Worm (Caenorhabditis elegans): Measurements from ENCODE around the gene ZC449.4.

The ZC449.4 gene

ce11 chrX:5075538-5075937 is 41.8 kb upstream of the ZC449.4 start:
- TF ChIP-seq blmp-1 (tag; optimal IDR thresholded peaks at IDR 0.05; ENCODE audit: insufficient read depth): peak; percentile 73
- TF ChIP-seq nhr-25 (tag; optimal IDR thresholded peaks at IDR 0.05): peak; percentile 71
- TF ChIP-seq sma-9 (GFP tag; optimal IDR thresholded peaks at IDR 0.05): no peak
- TF ChIP-seq sma-9 (tag; optimal IDR thresholded peaks at IDR 0.05): no peak

- TF ChIP-seq egl-27 (tag; optimal IDR thresholded peaks at IDR 0.05) (no peak), lin-13 (GFP tag; optimal IDR thresholded peaks at IDR 0.05) (no peak), nhr-25 (tag; optimal IDR thresholded peaks at IDR 0.05) (peak; percentile 19)
These were observed 40.1 kb upstream of the ZC449.4 start for ce11 chrX:5073895-5074294.

DNA sequence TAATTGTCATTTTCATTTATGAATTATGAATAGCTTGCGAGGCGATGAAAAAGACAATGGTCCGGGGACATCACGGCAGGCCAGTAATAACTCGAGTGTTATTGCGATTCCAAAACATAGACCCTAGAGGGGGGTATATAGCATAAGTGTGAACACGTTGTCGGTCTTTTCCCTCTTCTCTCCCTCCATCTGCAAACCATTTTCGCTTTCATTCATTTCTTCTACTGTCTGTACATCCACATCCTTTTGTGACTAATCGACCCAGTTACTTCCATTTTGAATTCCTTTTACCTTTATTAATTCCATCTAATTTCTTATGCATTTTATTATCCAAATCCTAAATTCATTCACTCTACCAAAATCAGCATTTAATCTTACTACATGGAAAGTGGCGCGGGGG is 37.3 kb upstream of the ZC449.4 start:
- TF ChIP-seq blmp-1 (tag; optimal IDR thresholded peaks at IDR 0.05; ENCODE audit: insufficient read depth) (peak; percentile 73), C34F6.9 (tag; optimal IDR thresholded peaks at IDR 0.05) (no peak)

- TF ChIP-seq aly-2 (tag; optimal IDR thresholded peaks at IDR 0.05) (no peak), nhr-129 (tag; optimal IDR thresholded peaks at IDR 0.05) (no peak), mbf-1 (tag; optimal IDR thresholded peaks at IDR 0.05) (no peak), sma-3 (GFP tag; optimal IDR thresholded peaks at IDR 0.05) (no peak), ztf-11 (tag; optimal IDR thresholded peaks at IDR 0.05) (no peak), ZK546.5 (tag; optimal IDR thresholded peaks at IDR 0.05) (no peak), egl-27 (tag; optimal IDR thresholded peaks at IDR 0.05) (no peak), lin-11 (tag; optimal IDR thresholded peaks at IDR 0.05) (no peak)
These were observed 34.0 kb upstream of the ZC449.4 start, which contains the start of gene clc-7 for ce11 chrX:5067796-5068195. Gene clc-7, plus strand, starts transcription at chrX:5068096.

- TF ChIP-seq elt-1 (tag; optimal IDR thresholded peaks at IDR 0.05) (no peak), dmd-4 (tag; optimal IDR thresholded peaks at IDR 0.05) (no peak), nhr-11 (tag; optimal IDR thresholded peaks at IDR 0.05) (no peak), unc-39 (tag; optimal IDR thresholded peaks at IDR 0.05) (no peak), nhr-23 (tag; optimal IDR thresholded peaks at IDR 0.05) (no peak), snpc-4 (tag; optimal IDR thresholded peaks at IDR 0.05) (no peak), alr-1 (tag; optimal IDR thresholded peaks at IDR 0.05) (no peak), sma-3 (GFP tag; optimal IDR thresholded peaks at IDR 0.05) (no peak), F13H6.1 (tag; optimal IDR thresholded peaks at IDR 0.05) (no peak), unc-55 (GFP tag; optimal IDR thresholded peaks at IDR 0.05) (no peak), elt-3 (tag; optimal IDR thresholded peaks at IDR 0.05) (no peak), Y55F3AM.14 (GFP tag; optimal IDR thresholded peaks at IDR 0.05) (no peak)
These were observed 32.8 kb upstream of the ZC449.4 start for ce11 chrX:5066570-5066969.

ce11 chrX:5063750-5064652 is 30.2 kb upstream of the ZC449.4 start, which contains the start of gene C24H10.2:
Gene C24H10.2, plus strand, starts transcription at chrX:5064602.
- TF ChIP-seq gmeb-1 (tag; optimal IDR thresholded peaks at IDR 0.05): peak; percentile 41
- no peak for TF ChIP-seq ceh-82 (tag; optimal IDR thresholded peaks at IDR 0.05)
- no peak for TF ChIP-seq nhr-11 (tag; optimal IDR thresholded peaks at IDR 0.05)
- TF ChIP-seq sma-3 (GFP tag; optimal IDR thresholded peaks at IDR 0.05): peak; percentile 14
- TF ChIP-seq unc-55 (GFP tag; optimal IDR thresholded peaks at IDR 0.05): peak; percentile 52
- TF ChIP-seq C34F6.9 (tag; optimal IDR thresholded peaks at IDR 0.05): peak; percentile 6
- TF ChIP-seq lsy-2 (tag; optimal IDR thresholded peaks at IDR 0.05): peak in 1 of 2 experiments; percentile 31
- TF ChIP-seq sem-4 (tag; optimal IDR thresholded peaks at IDR 0.05): peak; percentile 62
- peak; percentile 41 for TF ChIP-seq sma-9 (GFP tag; optimal IDR thresholded peaks at IDR 0.05)
- no peak for TF ChIP-seq sma-9 (tag; optimal IDR thresholded peaks at IDR 0.05)
- TF ChIP-seq nhr-77 (tag; optimal IDR thresholded peaks at IDR 0.05): no peak
- TF ChIP-seq fos-1 (tag; optimal IDR thresholded peaks at IDR 0.05): peak; percentile 35
- no peak for TF ChIP-seq ztf-11 (tag; optimal IDR thresholded peaks at IDR 0.05)
- no peak for TF ChIP-seq nhr-237 (tag; optimal IDR thresholded peaks at IDR 0.05)
- TF ChIP-seq F13H6.1 (tag; optimal IDR thresholded peaks at IDR 0.05): peak; percentile 69
- TF ChIP-seq nhr-25 (tag; optimal IDR thresholded peaks at IDR 0.05): peak; percentile 20
- TF ChIP-seq Y55F3AM.14 (GFP tag; optimal IDR thresholded peaks at IDR 0.05): peak; percentile 2
- TF ChIP-seq nhr-129 (tag; optimal IDR thresholded peaks at IDR 0.05): peak; percentile 72
